Worm (Caenorhabditis elegans): ENCODE results near the gene srh-4.

DNA sequence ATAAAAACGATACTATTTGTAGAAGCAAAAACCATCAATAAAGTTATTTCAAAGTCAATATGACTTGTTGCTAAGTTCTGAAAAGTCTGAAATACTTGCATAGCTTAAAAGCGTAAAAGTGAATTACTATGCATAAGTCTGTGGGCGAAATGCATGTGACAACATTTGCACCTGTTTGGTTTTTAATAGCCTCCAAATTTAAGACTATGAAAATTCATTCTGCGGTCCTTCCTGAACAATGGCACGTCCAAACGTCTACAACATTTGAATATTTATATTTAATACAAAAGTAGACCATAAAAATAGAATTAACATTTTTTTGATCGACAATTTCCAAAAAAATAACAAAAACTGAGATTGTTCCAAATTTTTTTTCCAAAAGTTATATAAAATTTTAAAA is 11.5 kb downstream of the srh-4 start, which contains the start of gene K09D9.14:
- TF ChIP-seq unc-62 (GFP tag; optimal IDR thresholded peaks at IDR 0.05) (no peak), ama-1 (optimal IDR thresholded peaks at IDR 0.05) (no peak), fkh-10 (GFP tag; optimal IDR thresholded peaks at IDR 0.05) (no peak), nhr-25 (tag; optimal IDR thresholded peaks at IDR 0.05) (no peak), daf-12 (tag; optimal IDR thresholded peaks at IDR 0.05) (no peak), fos-1 (tag; optimal IDR thresholded peaks at IDR 0.05) (no peak), pqm-1 (tag; optimal IDR thresholded peaks at IDR 0.05) (no peak), aly-2 (tag; optimal IDR thresholded peaks at IDR 0.05) (no peak), nhr-23 (tag; optimal IDR thresholded peaks at IDR 0.05) (no peak), skn-1 (tag; optimal IDR thresholded peaks at IDR 0.05) (no peak), nhr-11 (tag; optimal IDR thresholded peaks at IDR 0.05) (no peak), jun-1 (tag; optimal IDR thresholded peaks at IDR 0.05) (no peak), unc-39 (tag; optimal IDR thresholded peaks at IDR 0.05) (no peak), ztf-11 (tag; optimal IDR thresholded peaks at IDR 0.05) (no peak)
